Worm (Caenorhabditis elegans): ENCODE measurements around the gene gmeb-3.

Gene gmeb-3

DNA sequence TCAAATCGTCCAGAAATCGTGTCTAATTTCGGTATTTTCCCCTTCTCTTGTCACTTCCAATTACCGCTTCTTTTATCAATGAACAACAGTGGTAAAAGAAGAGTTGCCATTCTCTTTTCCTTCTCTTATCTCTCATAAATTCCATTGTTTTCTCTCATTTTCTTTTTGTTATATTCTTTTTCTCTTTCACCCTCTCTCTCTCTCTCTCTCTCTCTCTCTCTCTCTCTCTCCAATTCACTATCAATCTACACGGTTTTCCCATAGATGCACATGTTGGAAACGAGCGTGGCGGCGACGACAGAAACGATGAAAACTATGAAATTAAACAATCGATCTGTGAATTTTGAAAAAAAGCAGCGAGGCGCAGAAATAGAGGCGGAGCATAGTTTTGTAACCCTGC lies 30.9 kb downstream of the gmeb-3 start:
- TF ChIP-seq egl-5 (tag; optimal IDR thresholded peaks at IDR 0.05) (no peak), tbx-2 (tag; optimal IDR thresholded peaks at IDR 0.05) (no peak), nhr-237 (tag; optimal IDR thresholded peaks at IDR 0.05) (no peak), fkh-2 (tag; optimal IDR thresholded peaks at IDR 0.05) (no peak), eor-1 (tag; optimal IDR thresholded peaks at IDR 0.05) (no peak), unc-62 (GFP tag; optimal IDR thresholded peaks at IDR 0.05) (no peak), pqm-1 (tag; optimal IDR thresholded peaks at IDR 0.05) (peak; percentile 77), skn-1 (tag; optimal IDR thresholded peaks at IDR 0.05) (no peak), nhr-25 (tag; optimal IDR thresholded peaks at IDR 0.05) (peak; percentile 31), ceh-28 (tag; optimal IDR thresholded peaks at IDR 0.05) (no peak), nhr-77 (tag; optimal IDR thresholded peaks at IDR 0.05) (no peak), lin-15B (tag; optimal IDR thresholded peaks at IDR 0.05) (no peak), R02D3.7 (tag; optimal IDR thresholded peaks at IDR 0.05) (no peak), aly-2 (tag; optimal IDR thresholded peaks at IDR 0.05) (no peak), hmg-11 (tag; optimal IDR thresholded peaks at IDR 0.05) (no peak), lin-39 (tag; optimal IDR thresholded peaks at IDR 0.05) (no peak), nhr-11 (tag; optimal IDR thresholded peaks at IDR 0.05) (no peak), ztf-4 (tag; optimal IDR thresholded peaks at IDR 0.05) (no peak), egl-27 (tag; optimal IDR thresholded peaks at IDR 0.05) (no peak), daf-12 (tag; optimal IDR thresholded peaks at IDR 0.05) (no peak), nhr-43 (tag; optimal IDR thresholded peaks at IDR 0.05; ENCODE audit: poor library complexity, severe bottlenecking) (no peak), ceh-82 (tag; optimal IDR thresholded peaks at IDR 0.05) (no peak), lsy-12 (tag; optimal IDR thresholded peaks at IDR 0.05) (peak; percentile 12), ceh-16 (tag; optimal IDR thresholded peaks at IDR 0.05) (no peak), sea-2 (GFP tag; optimal IDR thresholded peaks at IDR 0.05) (no peak), ztf-11 (tag; optimal IDR thresholded peaks at IDR 0.05) (no peak), elt-2 (tag; optimal IDR thresholded peaks at IDR 0.05) (peak; percentile 75), nhr-28 (tag; optimal IDR thresholded peaks at IDR 0.05) (no peak), fos-1 (tag; optimal IDR thresholded peaks at IDR 0.05) (no peak), zag-1 (tag; optimal IDR thresholded peaks at IDR 0.05) (no peak), nhr-23 (tag; optimal IDR thresholded peaks at IDR 0.05) (peak; percentile 13), elt-1 (tag; optimal IDR thresholded peaks at IDR 0.05) (no peak), ceh-9 (tag; optimal IDR thresholded peaks at IDR 0.05) (no peak), jun-1 (tag; optimal IDR thresholded peaks at IDR 0.05) (no peak), ama-1 (optimal IDR thresholded peaks at IDR 0.05) (no peak), elt-3 (tag; optimal IDR thresholded peaks at IDR 0.05) (no peak), ZK546.5 (tag; optimal IDR thresholded peaks at IDR 0.05) (no peak), nhr-67 (tag; optimal IDR thresholded peaks at IDR 0.05) (no peak), pha-4 (tag; optimal IDR thresholded peaks at IDR 0.05) (peak; percentile 65), nhr-76 (tag; optimal IDR thresholded peaks at IDR 0.05) (no peak), mml-1 (tag; optimal IDR thresholded peaks at IDR 0.05) (no peak), mdl-1 (tag; optimal IDR thresholded peaks at IDR 0.05) (peak; percentile 17), fkh-10 (GFP tag; optimal IDR thresholded peaks at IDR 0.05) (no peak), nfya-1 (tag; optimal IDR thresholded peaks at IDR 0.05; ENCODE audit: insufficient read depth) (peak; percentile 23), nhr-12 (tag; optimal IDR thresholded peaks at IDR 0.05) (no peak), snpc-4 (tag; optimal IDR thresholded peaks at IDR 0.05) (no peak), unc-39 (tag; optimal IDR thresholded peaks at IDR 0.05) (no peak)

Data from whole organism, L3 larva.